Worm (Caenorhabditis elegans): ENCODE data around the gene helq-1.

Gene helq-1

ce11 chrIII:611900-612299 is 25.0 kb upstream of the helq-1 start:
- no peak for TF ChIP-seq F26F4.8 (GFP tag; conservative IDR thresholded peaks at IDR 0.05)
- TF ChIP-seq unc-62 (GFP tag; optimal IDR thresholded peaks at IDR 0.05 in 1 of 2) = no peak
- no peak for TF ChIP-seq unc-62 (tag; optimal IDR thresholded peaks at IDR 0.05)
- no peak for TF ChIP-seq nhr-237 (tag; optimal IDR thresholded peaks at IDR 0.05)
- TF ChIP-seq F37D6.2 (tag; optimal IDR thresholded peaks at IDR 0.05) = no peak
- no peak for TF ChIP-seq lsy-2 (tag; optimal IDR thresholded peaks at IDR 0.05)
- TF ChIP-seq nhr-25 (tag; optimal IDR thresholded peaks at IDR 0.05; ENCODE audit: borderline replicate concordance, insufficient read depth) = no peak
- no peak for TF ChIP-seq lin-29 (GFP tag; IDR thresholded peaks at IDR 0.05)
- TF ChIP-seq ztf-7 (tag; optimal IDR thresholded peaks at IDR 0.05) = no peak
- no peak for TF ChIP-seq ZK546.5 (tag; optimal IDR thresholded peaks at IDR 0.05)

- no peak for TF ChIP-seq nhr-237 (tag; optimal IDR thresholded peaks at IDR 0.05)
- no peak for TF ChIP-seq zip-11 (GFP tag; IDR thresholded peaks at IDR 0.05)
- no peak for TF ChIP-seq Y105C5A.15 (GFP tag; IDR thresholded peaks at IDR 0.05)
- TF ChIP-seq cey-2 (tag; optimal IDR thresholded peaks at IDR 0.05; ENCODE audit: borderline replicate concordance, insufficient read depth) = no peak
- TF ChIP-seq ceh-62 (tag; optimal IDR thresholded peaks at IDR 0.05) = no peak
- TF ChIP-seq nhr-42 (GFP tag; IDR thresholded peaks at IDR 0.05) = no peak
- TF ChIP-seq daf-16 (GFP tag; optimal IDR thresholded peaks at IDR 0.05) = no peak
- TF ChIP-seq daf-16 (tag; optimal IDR thresholded peaks at IDR 0.05) = no peak
- TF ChIP-seq F26F4.8 (GFP tag; conservative IDR thresholded peaks at IDR 0.05) = no peak
- no peak for TF ChIP-seq ctbp-1 (GFP tag; IDR thresholded peaks at IDR 0.05)
- no peak for TF ChIP-seq snpc-1.2 (GFP tag; IDR thresholded peaks at IDR 0.05)
- no peak for TF ChIP-seq daf-8 (GFP tag; IDR thresholded peaks at IDR 0.05)
- no peak for TF ChIP-seq lir-3 (tag; optimal IDR thresholded peaks at IDR 0.05)
- no peak for TF ChIP-seq nhr-76 (tag; optimal IDR thresholded peaks at IDR 0.05)
- TF ChIP-seq dmd-6 (GFP tag; IDR thresholded peaks at IDR 0.05) = no peak
Measured at ce11 chrIII:609549-609948, 22.6 kb upstream of the helq-1 start, which contains the start of gene best-17. best-17 (minus strand) TSS chrIII:609649.

- TF ChIP-seq tra-1 (GFP tag; IDR thresholded peaks at IDR 0.05) (no peak), ama-1 (optimal IDR thresholded peaks at IDR 0.05) (no peak), jun-1 (tag; optimal IDR thresholded peaks at IDR 0.05) (no peak), lin-1 (GFP tag; IDR thresholded peaks at IDR 0.05) (no peak), mxl-2 (GFP tag; conservative IDR thresholded peaks at IDR 0.05) (no peak), saeg-2 (GFP tag; IDR thresholded peaks at IDR 0.05) (no peak), nhr-76 (tag; optimal IDR thresholded peaks at IDR 0.05) (no peak), lsy-2 (tag; optimal IDR thresholded peaks at IDR 0.05) (no peak), daf-8 (GFP tag; IDR thresholded peaks at IDR 0.05) (no peak), hmg-1.1 (GFP tag; IDR thresholded peaks at IDR 0.05) (no peak), nhr-237 (tag; optimal IDR thresholded peaks at IDR 0.05) (no peak), nhr-41 (GFP tag; IDR thresholded peaks at IDR 0.05) (no peak), spr-3 (GFP tag; optimal IDR thresholded peaks at IDR 0.05) (no peak), T20F7.1 (GFP tag; optimal IDR thresholded peaks at IDR 0.05) (no peak), nhr-10 (tag; optimal IDR thresholded peaks at IDR 0.05) (no peak), dmd-8 (GFP tag; IDR thresholded peaks at IDR 0.05) (no peak), F10B5.3 (tag; optimal IDR thresholded peaks at IDR 0.05) (no peak), hlh-30 (tag; optimal IDR thresholded peaks at IDR 0.05; ENCODE audit: insufficient read depth) (no peak)
Measured at ce11 chrIII:605415-606054, 18.6 kb upstream of the helq-1 start, which contains the start of the genes Y55B1AR.4 and ttr-7. Y55B1AR.4 (minus strand) TSS chrIII:605515. ttr-7 (plus strand) TSS chrIII:606004.

All from whole organism, L4 larva.